Worm (Caenorhabditis elegans) whole organism, midembryonic: ENCODE data around the gene lbp-1.

Experiments used
- T22C8.4 ChIP-seq: fragments of 200-800 bp; sonication (Bioruptor generic); IDR thresholded peaks from 2 replicates; pipeline ENCODE4 v1.3.6; 2022; ENCODE audit warnings: missing genetic modification characterization, missing compliant biosample characterization
- ztf-29 ChIP-seq: fragments of 200-800 bp; sonication (Bioruptor generic); IDR thresholded peaks from 2 replicates; pipeline ENCODE4 v1.3.6; 2022; ENCODE audit warnings: missing genetic modification reagents, missing genetic modification characterization, missing compliant biosample characterization

DNA sequence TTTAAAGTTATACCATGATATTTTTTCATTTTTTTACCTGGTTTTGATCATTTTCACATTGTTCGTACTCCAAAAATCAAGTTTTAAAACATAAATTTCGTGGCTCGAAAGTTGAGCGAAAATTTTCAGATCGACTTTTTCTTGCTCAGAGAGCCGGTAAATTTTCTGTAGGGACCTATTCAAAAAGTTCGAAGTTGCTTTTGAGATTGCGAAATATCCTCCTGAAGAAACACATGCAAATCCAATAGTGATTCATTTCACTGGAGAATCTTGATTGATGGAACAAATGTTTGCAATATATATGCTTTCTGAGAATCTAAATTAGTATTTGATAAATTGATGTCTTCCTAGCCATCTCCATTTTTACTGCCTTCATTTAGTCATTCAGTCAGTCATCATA, 42.2 kb upstream of the lbp-1 start:
- no peak for TF ChIP-seq T22C8.4 (GFP tag; lab: Robert Waterston, UW)
- no peak for TF ChIP-seq ztf-29 (GFP tag; lab: Robert Waterston, UW)
